Worm (Caenorhabditis elegans): ENCODE measurements around the gene mcm-6.

Gene mcm-6

DNA sequence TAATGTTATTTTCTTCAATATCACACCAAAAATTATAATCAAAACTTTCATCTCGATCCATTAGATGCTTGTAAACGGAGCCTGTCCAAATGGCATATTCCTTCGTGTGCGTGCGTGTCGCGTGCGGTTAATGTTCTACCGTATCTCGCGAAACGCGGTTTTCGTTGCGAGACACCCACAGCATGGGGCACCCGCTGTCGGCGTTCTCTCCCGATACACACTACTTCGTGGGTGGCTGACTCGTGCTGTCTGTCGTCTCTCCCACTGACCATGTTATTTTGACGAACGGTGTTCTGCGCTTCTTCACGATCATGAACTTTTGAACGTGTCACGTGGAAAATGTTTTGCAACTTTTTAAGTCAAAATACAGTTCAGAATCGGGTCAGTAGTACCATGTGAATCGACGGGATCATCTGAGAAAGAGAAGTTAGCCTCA is 28.7 kb upstream of the mcm-6 start:
- 0 out of 2 replicates have a peak, but pooled peaks have one; percentile 45 for TF ChIP-seq ztf-1 (GFP tag; conservative IDR thresholded peaks at IDR 0.05)
- TF ChIP-seq unc-39 (tag; optimal IDR thresholded peaks at IDR 0.05): peak; percentile 35
- peak; percentile 83 for TF ChIP-seq unc-62 (GFP tag; optimal IDR thresholded peaks at IDR 0.05)
- TF ChIP-seq nhr-25 (tag; optimal IDR thresholded peaks at IDR 0.05): peak; percentile 98
- peak; percentile 98 for TF ChIP-seq nhr-129 (tag; optimal IDR thresholded peaks at IDR 0.05)
- TF ChIP-seq elt-1 (tag; optimal IDR thresholded peaks at IDR 0.05): peak; percentile 57
- TF ChIP-seq zag-1 (tag; optimal IDR thresholded peaks at IDR 0.05): peak; percentile 94
- TF ChIP-seq lsy-2 (tag; optimal IDR thresholded peaks at IDR 0.05): peak; percentile 99 to 100
- TF ChIP-seq egl-27 (tag; optimal IDR thresholded peaks at IDR 0.05): peak; percentile 96
- peak; percentile 41 for TF ChIP-seq skn-1 (tag; optimal IDR thresholded peaks at IDR 0.05)
- TF ChIP-seq blmp-1 (tag; optimal IDR thresholded peaks at IDR 0.05; ENCODE audit: insufficient read depth): peak; percentile 83
- peak; percentile 90 for TF ChIP-seq nhr-10 (tag; optimal IDR thresholded peaks at IDR 0.05)
- TF ChIP-seq F13H6.1 (tag; optimal IDR thresholded peaks at IDR 0.05): peak; percentile 99
- TF ChIP-seq mab-5 (tag; optimal IDR thresholded peaks at IDR 0.05): peak; percentile 77
- peak; percentile 99 for TF ChIP-seq crh-2 (tag; optimal IDR thresholded peaks at IDR 0.05)
- peak; percentile 21 for TF ChIP-seq peb-1 (tag; optimal IDR thresholded peaks at IDR 0.05)
- TF ChIP-seq mbf-1 (tag; optimal IDR thresholded peaks at IDR 0.05): no peak
- TF ChIP-seq nhr-6 (tag; optimal IDR thresholded peaks at IDR 0.05): peak; percentile 94
- peak; percentile 95 for TF ChIP-seq ama-1 (optimal IDR thresholded peaks at IDR 0.05)
- TF ChIP-seq gmeb-1 (tag; optimal IDR thresholded peaks at IDR 0.05): peak; percentile 93
- peak; percentile 97 for TF ChIP-seq lin-13 (GFP tag; optimal IDR thresholded peaks at IDR 0.05)
- TF ChIP-seq lin-11 (tag; optimal IDR thresholded peaks at IDR 0.05): peak; percentile 98
- TF ChIP-seq nhr-77 (tag; optimal IDR thresholded peaks at IDR 0.05): peak; percentile 47
- TF ChIP-seq nhr-23 (tag; optimal IDR thresholded peaks at IDR 0.05): no peak
- TF ChIP-seq ztf-11 (tag; optimal IDR thresholded peaks at IDR 0.05): no peak
- peak; percentile 99 for TF ChIP-seq Y55F3AM.14 (GFP tag; optimal IDR thresholded peaks at IDR 0.05)
- peak; percentile 59 for TF ChIP-seq R02D3.7 (tag; optimal IDR thresholded peaks at IDR 0.05)
- peak; percentile 98 for TF ChIP-seq nhr-21 (tag; optimal IDR thresholded peaks at IDR 0.05)
- no peak for TF ChIP-seq elt-3 (tag; optimal IDR thresholded peaks at IDR 0.05)
- no peak for TF ChIP-seq lin-39 (tag; optimal IDR thresholded peaks at IDR 0.05)
- peak; percentile 98 for TF ChIP-seq sma-9 (GFP tag; optimal IDR thresholded peaks at IDR 0.05)
- TF ChIP-seq sma-9 (tag; optimal IDR thresholded peaks at IDR 0.05): no peak
- peak; percentile 99 for TF ChIP-seq ceh-16 (tag; optimal IDR thresholded peaks at IDR 0.05)
- peak; percentile 96 for TF ChIP-seq fos-1 (tag; optimal IDR thresholded peaks at IDR 0.05)
- peak; percentile 86 for TF ChIP-seq snpc-4 (tag; optimal IDR thresholded peaks at IDR 0.05)
- TF ChIP-seq C34F6.9 (tag; optimal IDR thresholded peaks at IDR 0.05): peak; percentile 100
- TF ChIP-seq sem-4 (tag; optimal IDR thresholded peaks at IDR 0.05): peak; percentile 98
- TF ChIP-seq nhr-12 (tag; optimal IDR thresholded peaks at IDR 0.05): peak; percentile 61
- peak; percentile 71 for TF ChIP-seq nhr-237 (tag; optimal IDR thresholded peaks at IDR 0.05)
- TF ChIP-seq unc-55 (GFP tag; optimal IDR thresholded peaks at IDR 0.05): peak; percentile 96
- no peak for TF ChIP-seq nhr-11 (tag; optimal IDR thresholded peaks at IDR 0.05)
- no peak for TF ChIP-seq aly-2 (tag; optimal IDR thresholded peaks at IDR 0.05)
- peak; percentile 99 for TF ChIP-seq ztf-4 (tag; optimal IDR thresholded peaks at IDR 0.05)
- no peak for TF ChIP-seq alr-1 (tag; optimal IDR thresholded peaks at IDR 0.05)
- no peak for TF ChIP-seq dmd-4 (tag; optimal IDR thresholded peaks at IDR 0.05)
- TF ChIP-seq mdl-1 (tag; optimal IDR thresholded peaks at IDR 0.05): peak; percentile 97 to 99
- peak; percentile 86 for TF ChIP-seq ceh-82 (tag; optimal IDR thresholded peaks at IDR 0.05)
- TF ChIP-seq ZK546.5 (tag; optimal IDR thresholded peaks at IDR 0.05): peak; percentile 91
- TF ChIP-seq sma-3 (GFP tag; optimal IDR thresholded peaks at IDR 0.05): peak; percentile 100
